Worm (Caenorhabditis elegans) whole organism, early embryonic: ENCODE results near the gene hsp-12.2.

ENCODE experiments used
- B0310.2 ChIP-seq: sonication (generic microtip); optimal IDR thresholded peaks from 2 replicates; lab custom pipeline; 2016; ENCODE audit warnings: mild to moderate bottlenecking, missing genetic modification characterization, missing compliant biosample characterization
- F13C5.2 ChIP-seq: sonication (generic microtip); optimal IDR thresholded peaks from 2 replicates; lab custom pipeline; 2017; ENCODE audit warnings: mild to moderate bottlenecking, missing genetic modification characterization, inconsistent platforms, missing compliant biosample characterization
- ceh-36 ChIP-seq: sonication (generic microtip); optimal IDR thresholded peaks from 2 replicates; lab custom pipeline; 2016; ENCODE audit warnings: missing genetic modification characterization, inconsistent platforms, missing compliant biosample characterization
- ets-7 ChIP-seq: sonication (generic microtip); optimal IDR thresholded peaks from 2 replicates; lab custom pipeline; 2016; ENCODE audit warnings: missing genotype, missing genetic modification characterization, missing compliant biosample characterization
- flt-1 ChIP-seq: fragments of 200-800 bp; sonication (Bioruptor generic); IDR thresholded peaks from 2 replicates; pipeline ENCODE4 v1.3.6; 2022; ENCODE audit warnings: missing genetic modification characterization, missing compliant biosample characterization
- hmbx-1 ChIP-seq: sonication (generic microtip); optimal IDR thresholded peaks from 2 replicates; lab custom pipeline; 2016; ENCODE audit warnings: mild to moderate bottlenecking, missing genetic modification characterization, missing compliant biosample characterization
- tbx-37 ChIP-seq: fragments of 200-800 bp; sonication (Bioruptor generic); conservative IDR thresholded peaks from 2 replicates; pipeline ENCODE4 v1.3.6; 2022; ENCODE audit warnings: missing genetic modification reagents, missing genetic modification characterization, missing compliant biosample characterization

DNA sequence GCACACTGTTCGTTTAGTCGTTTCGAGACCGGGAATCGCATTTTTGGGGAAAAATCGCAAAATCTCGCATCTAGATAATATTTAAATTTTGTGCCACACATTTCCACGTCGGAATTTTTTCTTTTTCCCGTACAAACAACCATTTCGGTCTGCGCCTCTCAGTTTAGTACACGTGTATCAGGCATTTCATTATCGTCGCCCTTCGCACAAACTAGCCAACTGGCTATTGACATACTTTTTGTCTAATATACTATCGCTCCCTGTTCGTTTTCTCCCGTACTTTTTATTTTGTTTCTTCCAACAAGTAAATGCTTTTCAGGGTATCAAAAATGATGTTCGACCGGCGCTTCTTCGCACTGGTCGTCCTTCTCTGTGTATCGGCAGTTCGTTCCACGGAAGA is 4.5 kb upstream of the hsp-12.2 start, which contains the start of gene C14B9.2:
- no peak for TF ChIP-seq tbx-37 (GFP tag; lab: Robert Waterston, UW)
- TF ChIP-seq ets-7 (tag; lab: Kevin White, UChicago): no peak
- TF ChIP-seq B0310.2 (tag; lab: Kevin White, UChicago): no peak
- TF ChIP-seq F13C5.2 (tag; lab: Kevin White, UChicago): no peak
- no peak for TF ChIP-seq ceh-36 (tag; lab: Kevin White, UChicago)
- TF ChIP-seq hmbx-1: no peak
- no peak for TF ChIP-seq flt-1 (GFP tag; lab: Robert Waterston, UW)
